Worm (Caenorhabditis elegans) whole organism, late embryonic: ENCODE results near the gene srg-13.

Experiments
- C08G9.2 ChIP-seq: sonication (generic microtip); optimal IDR thresholded peaks from 2 replicates; lab custom pipeline; 2016; ENCODE audit warnings: mild to moderate bottlenecking, missing genetic modification characterization, moderate library complexity, missing compliant biosample characterization
- ama-1 ChIP-seq: fragments of 150-350 bp; optimal IDR thresholded peaks from 2 replicates; lab custom pipeline; 2014
- ceh-14 ChIP-seq: sonication (generic microtip); optimal IDR thresholded peaks from 2 replicates; lab custom pipeline; 2016; ENCODE audit warnings: missing genotype, missing genetic modification characterization, missing compliant biosample characterization
- ceh-22 ChIP-seq: sonication (generic microtip); optimal IDR thresholded peaks from 2 replicates; lab custom pipeline; 2017; ENCODE audit warnings: missing biosample characterization, missing genetic modification characterization
- ceh-48 ChIP-seq: sonication (generic microtip); optimal IDR thresholded peaks from 2 replicates; lab custom pipeline; 2016; ENCODE audit warnings: missing genetic modification characterization, inconsistent platforms, missing compliant biosample characterization
- ceh-6 ChIP-seq: fragments of 200-800 bp; sonication (Bioruptor generic); optimal IDR thresholded peaks from 2 replicates; lab custom pipeline; 2018; ENCODE audit warnings: mild to moderate bottlenecking, missing genetic modification characterization, missing compliant biosample characterization
- dmd-4 ChIP-seq: sonication (generic microtip); optimal IDR thresholded peaks from 2 replicates; lab custom pipeline; 2016; ENCODE audit warnings: borderline replicate concordance, missing genetic modification characterization, missing compliant biosample characterization
- nhr-11 ChIP-seq: fragments of 150-350 bp; optimal IDR thresholded peaks from 2 replicates; lab custom pipeline; 2014; ENCODE audit warnings: missing biosample characterization, missing genetic modification characterization
- ref-2 ChIP-seq: sonication (generic microtip); optimal IDR thresholded peaks from 2 replicates; lab custom pipeline; 2016; ENCODE audit warnings: missing genetic modification characterization, missing compliant biosample characterization
- tbx-7 ChIP-seq: sonication (generic microtip); optimal IDR thresholded peaks from 2 replicates; lab custom pipeline; 2016; ENCODE audit warnings: missing genotype, missing genetic modification characterization, missing compliant biosample characterization
- unc-3 ChIP-seq, 2 experiments: fragments of 200-800 bp in 1 of 2; sonication (Bioruptor generic) in 1 of 2; sonication (generic microtip) in 1 of 2; conservative IDR thresholded peaks in 1 of 2; optimal IDR thresholded peaks in 1 of 2; 2 replicates each; pipeline versions ENCODE4 v1.3.6 to Lab custom; 2016 to 2022; ENCODE audit warnings: missing compliant biosample characterization in 2 of 2, missing genetic modification characterization in 2 of 2, missing genetic modification reagents in 1 of 2
- ztf-16 ChIP-seq: sonication (generic microtip); optimal IDR thresholded peaks from 2 replicates; lab custom pipeline; 2017; ENCODE audit warnings: missing genetic modification characterization, missing compliant biosample characterization

- TF ChIP-seq ceh-48 = no peak
- no peak for TF ChIP-seq dmd-4 (tag; lab: Kevin White, UChicago)
- TF ChIP-seq ceh-6 (GFP tag; lab: Kevin White, UChicago) = no peak
- no peak for TF ChIP-seq nhr-11 (tag; lab: Kevin White, UChicago)
- TF ChIP-seq ceh-22 (tag; lab: Kevin White, UChicago) = no peak
- TF ChIP-seq ama-1 (lab: Kevin White, UChicago) = no peak
- TF ChIP-seq ceh-14 (tag; lab: Kevin White, UChicago) = no peak
- no peak for TF ChIP-seq ztf-16 (tag; lab: Kevin White, UChicago)
- TF ChIP-seq unc-3 (GFP tag; conservative IDR thresholded peaks at IDR 0.05; lab: Robert Waterston, UW) = no peak
- TF ChIP-seq unc-3 (tag; optimal IDR thresholded peaks at IDR 0.05; lab: Kevin White, UChicago) = no peak
- no peak for TF ChIP-seq C08G9.2 (tag; lab: Kevin White, UChicago)
- TF ChIP-seq tbx-7 (tag; lab: Kevin White, UChicago) = no peak
- TF ChIP-seq ref-2 (tag; lab: Kevin White, UChicago) = no peak
These were observed 36.9 kb downstream of the srg-13 start, which contains the start of gene T04A8.18 for ce11 chrIII:4708909-4709308.
